Fruit fly (Drosophila melanogaster) whole organism, embryonic: Measurements from ENCODE around the gene CG1299.

Experiments used
- Aef1 ChIP-seq: fragments of 200-800 bp; sonication (Bioruptor generic); IDR thresholded peaks from 3 replicates; pipeline ENCODE4 v1.3.6; 2022; ENCODE audit warnings: missing biosample characterization, missing genetic modification characterization
- B-H2 ChIP-seq: fragments of 200-800 bp; sonication (Bioruptor generic); optimal IDR thresholded peaks from 2 replicates; lab custom pipeline; 2018; ENCODE audit warnings: missing biosample characterization, mild to moderate bottlenecking, missing genetic modification characterization
- Bdp1 ChIP-seq: fragments of 200-800 bp; sonication (Bioruptor generic); optimal IDR thresholded peaks from 3 replicates; lab custom pipeline; 2016; ENCODE audit warnings: missing biosample characterization, missing genetic modification characterization
- C15 ChIP-seq: fragments of 200-800 bp; sonication (Bioruptor generic); IDR thresholded peaks from 3 replicates; pipeline ENCODE4 v1.3.6; 2022; ENCODE audit warnings: missing biosample characterization, missing genetic modification characterization
- CG10979 ChIP-seq: fragments of 200-800 bp; sonication (Bioruptor generic); optimal IDR thresholded peaks from 2 replicates; lab custom pipeline; 2018; ENCODE audit warnings: missing biosample characterization, mild to moderate bottlenecking, missing genetic modification characterization, moderate library complexity
- CG12104 ChIP-seq: fragments of 200-800 bp; sonication (Bioruptor generic); optimal IDR thresholded peaks from 3 replicates; lab custom pipeline; 2016; ENCODE audit warnings: missing biosample characterization, missing genetic modification characterization
- CG14710 ChIP-seq: fragments of 200-800 bp; sonication (Bioruptor generic); optimal IDR thresholded peaks from 3 replicates; lab custom pipeline; 2019; ENCODE audit warnings: missing biosample characterization, mild to moderate bottlenecking, missing genetic modification characterization, moderate library complexity
- CG15073 ChIP-seq: fragments of 200-800 bp; sonication (Bioruptor generic); optimal IDR thresholded peaks from 2 replicates; lab custom pipeline; 2016; ENCODE audit warnings: missing biosample characterization, missing genetic modification characterization
- CG1529 ChIP-seq: fragments of 200-800 bp; sonication (Bioruptor generic); optimal IDR thresholded peaks from 3 replicates; lab custom pipeline; 2018; ENCODE audit warnings: missing biosample characterization, missing genetic modification characterization
- CG15479 ChIP-seq: fragments of 200-800 bp; sonication (Bioruptor generic); optimal IDR thresholded peaks from 3 replicates; lab custom pipeline; 2019; ENCODE audit warnings: missing biosample characterization, mild to moderate bottlenecking, missing genetic modification characterization, moderate library complexity
- CG1602 ChIP-seq: fragments of 200-800 bp; sonication (Bioruptor generic); optimal IDR thresholded peaks from 3 replicates; lab custom pipeline; 2016; ENCODE audit warnings: missing biosample characterization, missing genetic modification characterization
- CG17612 ChIP-seq: fragments of 200-800 bp; sonication (Bioruptor generic); IDR thresholded peaks from 2 replicates; pipeline ENCODE4 v1.3.6; 2022; ENCODE audit warnings: missing biosample characterization, missing genetic modification characterization
- CG17829 ChIP-seq: fragments of 200-800 bp; optimal IDR thresholded peaks from 2 replicates; lab custom pipeline; 2019; ENCODE audit warnings: missing biosample characterization, mild to moderate bottlenecking, missing genetic modification characterization, moderate library complexity
- CG2116 ChIP-seq: fragments of 200-800 bp; sonication (Bioruptor generic); optimal IDR thresholded peaks from 3 replicates; lab custom pipeline; 2018; ENCODE audit warnings: missing biosample characterization, mild to moderate bottlenecking, missing genetic modification characterization
- CG3838 ChIP-seq: fragments of 200-800 bp; sonication (Bioruptor generic); optimal IDR thresholded peaks from 3 replicates; lab custom pipeline; 2016; ENCODE audit warnings: missing biosample characterization, missing genetic modification characterization
- CG4328 ChIP-seq: fragments of 200-800 bp; sonication (Bioruptor generic); optimal IDR thresholded peaks from 3 replicates; lab custom pipeline; 2017; ENCODE audit warnings: missing biosample characterization, missing genetic modification reagents, missing genetic modification characterization
- CG6791 ChIP-seq: fragments of 200-800 bp; sonication (Bioruptor generic); IDR thresholded peaks from 3 replicates; pipeline ENCODE4 v1.3.6; 2022; ENCODE audit warnings: missing biosample characterization, missing genetic modification characterization; ENCODE audit not compliant: partially characterized antibody
- CG6813 ChIP-seq: fragments of 200-800 bp; sonication (Bioruptor generic); optimal IDR thresholded peaks from 2 replicates; lab custom pipeline; 2017; ENCODE audit warnings: missing biosample characterization, missing genetic modification characterization, mild to moderate bottlenecking, moderate library complexity, missing genetic modification reagents
- CG7556 ChIP-seq: fragments of 200-800 bp; sonication (Bioruptor generic); optimal IDR thresholded peaks from 2 replicates; lab custom pipeline; 2017; ENCODE audit warnings: missing biosample characterization, mild to moderate bottlenecking, missing genetic modification characterization
- Drgx ChIP-seq: fragments of 200-800 bp; sonication (Bioruptor generic); IDR thresholded peaks from 2 replicates; pipeline ENCODE4 v1.3.6; 2022; ENCODE audit warnings: missing biosample characterization, missing genetic modification characterization
- Fer1 ChIP-seq: fragments of 200-800 bp; sonication (Bioruptor generic); optimal IDR thresholded peaks from 2 replicates; lab custom pipeline; 2017; ENCODE audit warnings: missing biosample characterization, mild to moderate bottlenecking, missing genetic modification characterization
- HLH54F ChIP-seq: fragments of 200-800 bp; sonication (Bioruptor generic); optimal IDR thresholded peaks from 3 replicates; lab custom pipeline; 2016; ENCODE audit warnings: missing biosample characterization, missing genetic modification characterization
- Hmr ChIP-seq: fragments of 200-800 bp; sonication (Bioruptor generic); optimal IDR thresholded peaks from 3 replicates; lab custom pipeline; 2017; ENCODE audit warnings: mild to moderate bottlenecking, missing biosample characterization, missing genetic modification reagents, missing genetic modification characterization
- Hmx ChIP-seq: fragments of 200-800 bp; sonication (Bioruptor generic); optimal IDR thresholded peaks from 2 replicates; lab custom pipeline; 2016; ENCODE audit warnings: missing biosample characterization, missing genetic modification characterization
- Rx ChIP-seq: fragments of 200-800 bp; sonication (Bioruptor generic); IDR thresholded peaks from 2 replicates; pipeline ENCODE4 v1.3.6; 2022; ENCODE audit warnings: missing biosample characterization, missing genetic modification characterization
- Ssrp ChIP-seq: fragments of 200-800 bp; sonication (Bioruptor generic); optimal IDR thresholded peaks from 2 replicates; lab custom pipeline; 2018; ENCODE audit warnings: missing biosample characterization, mild to moderate bottlenecking, missing genetic modification characterization, moderate library complexity
- ash1 ChIP-seq: fragments of 200-800 bp; sonication (Bioruptor generic); optimal IDR thresholded peaks from 2 replicates; lab custom pipeline; 2018; ENCODE audit warnings: missing biosample characterization, mild to moderate bottlenecking, missing genetic modification characterization
- ato ChIP-seq: fragments of 200-800 bp; sonication (Bioruptor generic); IDR thresholded peaks from 2 replicates; pipeline ENCODE4 v1.3.6; 2022; ENCODE audit warnings: missing biosample characterization, missing genetic modification characterization; ENCODE audit not compliant: partially characterized antibody
- chm ChIP-seq: fragments of 200-800 bp; sonication (Bioruptor generic); IDR thresholded peaks from 2 replicates; pipeline ENCODE4 v1.3.6; 2022; ENCODE audit warnings: missing biosample characterization, missing genetic modification characterization
- croc ChIP-seq: fragments of 200-800 bp; sonication (Bioruptor generic); conservative IDR thresholded peaks from 3 replicates; pipeline ENCODE4 v1.3.6; 2022; ENCODE audit warnings: missing biosample characterization, missing genetic modification characterization
- dysf ChIP-seq: fragments of 200-800 bp; sonication (Bioruptor generic); IDR thresholded peaks from 3 replicates; pipeline ENCODE4 v1.3.6; 2022; ENCODE audit warnings: missing biosample characterization, missing genetic modification characterization
- fd3F ChIP-seq: fragments of 200-800 bp; sonication (Bioruptor generic); optimal IDR thresholded peaks from 2 replicates; lab custom pipeline; 2018; ENCODE audit warnings: missing biosample characterization, mild to moderate bottlenecking, missing genetic modification characterization, moderate library complexity
- fru ChIP-seq: fragments of >200 bp; optimal IDR thresholded peaks from 2 replicates; lab custom pipeline; 2017
- gem ChIP-seq: fragments of 200-800 bp; sonication (Bioruptor generic); optimal IDR thresholded peaks from 2 replicates; lab custom pipeline; 2019; ENCODE audit warnings: missing biosample characterization, mild to moderate bottlenecking, missing genetic modification characterization, moderate library complexity
- gro ChIP-seq: fragments of 200-800 bp; sonication (Bioruptor generic); optimal IDR thresholded peaks from 2 replicates; lab custom pipeline; 2016; ENCODE audit warnings: missing biosample characterization, missing genetic modification characterization
- hb ChIP-seq: fragments of 200-800 bp; sonication (Bioruptor generic); IDR thresholded peaks from 3 replicates; pipeline ENCODE4 v1.3.6; 2022; ENCODE audit warnings: missing biosample characterization, missing genetic modification characterization; ENCODE audit not compliant: partially characterized antibody
- hkb ChIP-seq, 2 experiments: fragments of 200-800 bp in 1 of 2; fragments of >200 bp in 1 of 2; sonication (Bioruptor generic) in 1 of 2; IDR thresholded peaks in 1 of 2; optimal IDR thresholded peaks in 1 of 2; 2 replicates each; pipeline versions ENCODE4 v1.3.6 to Lab custom; 2017 to 2022; ENCODE audit warnings: missing biosample characterization in 1 of 2, missing genetic modification characterization in 1 of 2
- kay ChIP-seq: fragments of 200-800 bp; sonication (Bioruptor generic); optimal IDR thresholded peaks from 2 replicates; lab custom pipeline; 2016; ENCODE audit warnings: missing biosample characterization, missing genetic modification characterization
- kni ChIP-seq: fragments of 200-800 bp; sonication (Bioruptor generic); optimal IDR thresholded peaks from 3 replicates; lab custom pipeline; 2017; ENCODE audit warnings: mild to moderate bottlenecking, missing biosample characterization, missing genetic modification reagents, missing genetic modification characterization
- lilli ChIP-seq: fragments of 200-800 bp; sonication (Bioruptor generic); optimal IDR thresholded peaks from 3 replicates; lab custom pipeline; 2016; ENCODE audit warnings: missing biosample characterization, missing genetic modification characterization
- lmd ChIP-seq: fragments of 200-800 bp; sonication (Bioruptor generic); IDR thresholded peaks from 2 replicates; pipeline ENCODE4 v1.3.6; 2022; ENCODE audit warnings: missing biosample characterization, missing genetic modification characterization
- oc ChIP-seq: fragments of 200-800 bp; sonication (Bioruptor generic); optimal IDR thresholded peaks from 2 replicates; lab custom pipeline; 2018; ENCODE audit warnings: missing biosample characterization, mild to moderate bottlenecking, missing genetic modification characterization, moderate library complexity
- pnt ChIP-seq: fragments of 200-800 bp; sonication (Bioruptor generic); optimal IDR thresholded peaks from 3 replicates; lab custom pipeline; 2016; ENCODE audit warnings: missing biosample characterization, missing genetic modification characterization
- prd ChIP-seq, 3 experiments: fragments of >200 bp in 2 of 3; fragments of 200-800 bp in 1 of 3; sonication (Bioruptor generic) in 1 of 3; optimal IDR thresholded peaks in 2 of 3; IDR thresholded peaks in 1 of 3; 2 replicates in 2 of 3; 3 replicates in 1 of 3; pipeline versions ENCODE4 v1.3.6 to Lab custom; 2017 to 2022; ENCODE audit warnings: missing biosample characterization in 1 of 3, missing genetic modification characterization in 1 of 3
- sisA ChIP-seq: fragments of 200-800 bp; sonication (Bioruptor generic); IDR thresholded peaks from 2 replicates; pipeline ENCODE4 v1.3.6; 2022; ENCODE audit warnings: missing biosample characterization, missing genetic modification characterization
- slp2 ChIP-seq: fragments of 200-800 bp; sonication (Bioruptor generic); optimal IDR thresholded peaks from 2 replicates; lab custom pipeline; 2016; ENCODE audit warnings: missing biosample characterization, missing genetic modification characterization
- twi ChIP-seq: fragments of 200-800 bp; optimal IDR thresholded peaks from 2 replicates; lab custom pipeline; 2019; ENCODE audit warnings: missing biosample characterization, mild to moderate bottlenecking, missing genetic modification characterization, moderate library complexity
- vfl ChIP-seq: fragments of 200-800 bp; sonication (Bioruptor generic); optimal IDR thresholded peaks from 2 replicates; lab custom pipeline; 2016; ENCODE audit warnings: missing biosample characterization, missing genetic modification characterization
- zen2 ChIP-seq: fragments of 200-800 bp; sonication (Bioruptor generic); IDR thresholded peaks from 3 replicates; pipeline ENCODE4 v1.3.6; 2022; ENCODE audit warnings: missing biosample characterization, missing genetic modification characterization; ENCODE audit not compliant: partially characterized antibody

CG1299 gene

DNA sequence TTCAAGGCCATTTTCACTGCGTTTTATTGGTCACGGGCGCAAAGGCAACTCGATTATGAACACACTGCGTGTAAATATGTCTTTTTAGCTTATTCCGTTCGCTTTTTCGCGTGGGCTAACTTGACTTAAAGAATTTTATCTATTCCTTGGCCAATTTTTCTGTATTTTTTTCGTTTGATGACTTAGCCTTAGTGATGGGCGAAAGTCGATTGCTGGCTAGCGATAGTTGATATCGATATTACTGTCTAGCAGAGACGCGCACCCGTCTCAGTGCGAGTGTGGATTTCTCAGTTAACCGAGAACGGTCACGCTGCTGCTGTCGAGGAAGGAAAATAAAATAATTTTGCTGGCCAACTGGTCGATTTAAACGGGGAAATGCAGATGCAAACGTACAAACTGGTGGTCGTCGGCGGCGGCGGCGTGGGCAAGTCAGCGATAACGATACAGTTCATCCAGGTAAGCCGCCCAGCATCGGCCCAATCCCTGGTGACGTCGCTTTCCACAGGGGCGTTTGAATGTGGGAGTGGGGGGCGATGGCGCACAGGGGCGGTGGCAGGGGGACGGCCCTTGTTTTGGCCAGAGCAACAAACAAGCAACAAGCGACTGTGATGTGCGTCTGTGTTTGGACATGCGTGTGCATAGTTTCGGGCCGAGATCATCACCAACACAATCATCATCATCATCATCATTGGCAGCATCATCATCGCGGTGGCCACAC is 9.5 kb upstream of the CG1299 start, which contains the start of the genes Rop and Ras64B (continued):
- TF ChIP-seq kay (GFP tag; lab: Kevin White, UChicago) (peak; percentile 86), oc (tag; lab: Kevin White, UChicago) (no peak), C15 (no peak), CG17829 (peak; percentile 56), Hmr (GFP tag; lab: Kevin White, UChicago) (peak; percentile 65), Ssrp (tag; lab: Kevin White, UChicago) (no peak), dysf (GFP tag; lab: Robert Waterston, UW) (no peak), twi (tag; lab: Kevin White, UChicago) (peak; percentile 0), gro (GFP tag; lab: Kevin White, UChicago) (peak; percentile 53), CG4328 (GFP tag; lab: Kevin White, UChicago) (no peak), fd3F (GFP tag; lab: Kevin White, UChicago) (no peak), CG14710 (peak; percentile 81), prd (optimal IDR thresholded peaks at IDR 0.05; lab: Kevin White, UChicago) (no peak), prd (GFP tag; IDR thresholded peaks at IDR 0.05; lab: Robert Waterston, UW) (no peak), hb (0 out of 3 replicates have a peak, but pooled peaks have one; percentile 57), CG6813 (GFP tag; lab: Kevin White, UChicago) (no peak), slp2 (GFP tag; lab: Kevin White, UChicago) (peak; percentile 7), ash1 (GFP tag; lab: Kevin White, UChicago) (peak; percentile 4), CG10979 (tag; lab: Kevin White, UChicago) (no peak), chm (GFP tag; lab: Robert Waterston, UW) (no peak), CG17612 (GFP tag; lab: Robert Waterston, UW) (no peak), hkb (optimal IDR thresholded peaks at IDR 0.05; lab: Kevin White, UChicago) (no peak), hkb (GFP tag; IDR thresholded peaks at IDR 0.05; lab: Robert Waterston, UW) (no peak), B-H2 (GFP tag; lab: Kevin White, UChicago) (no peak), zen2 (GFP tag; lab: Robert Waterston, UW) (no peak; the same call in 1 of the 3 replicates), Drgx (GFP tag; lab: Robert Waterston, UW) (no peak), CG3838 (GFP tag; lab: Kevin White, UChicago) (no peak), CG1529 (GFP tag; lab: Kevin White, UChicago) (no peak), CG15073 (GFP tag; lab: Kevin White, UChicago) (no peak), vfl (GFP tag; lab: Kevin White, UChicago) (no peak), croc (GFP tag; lab: Robert Waterston, UW) (no peak), gem (tag; lab: Kevin White, UChicago) (no peak), Aef1 (GFP tag; lab: Robert Waterston, UW) (no peak), HLH54F (GFP tag; lab: Kevin White, UChicago) (peak; percentile 32), Hmx (GFP tag; lab: Kevin White, UChicago) (no peak), ato (GFP tag; lab: Robert Waterston, UW) (peak; percentile 66), fru (no peak), CG2116 (peak; percentile 58), CG1602 (GFP tag; lab: Kevin White, UChicago) (no peak), lilli (GFP tag; lab: Kevin White, UChicago) (peak; percentile 46), CG7556 (no peak), lmd (GFP tag; lab: Robert Waterston, UW) (no peak), CG15479 (no peak), Bdp1 (GFP tag; lab: Kevin White, UChicago) (no peak), sisA (GFP tag; lab: Robert Waterston, UW) (no peak), Rx (GFP tag; lab: Robert Waterston, UW) (no peak), pnt (GFP tag; lab: Kevin White, UChicago) (no peak), CG6791 (GFP tag; lab: Robert Waterston, UW) (peak; percentile 85), kni (no peak), Fer1 (GFP tag; lab: Kevin White, UChicago) (peak; percentile 66), CG12104 (GFP tag; lab: Kevin White, UChicago) (no peak)
